Fruit fly (Drosophila melanogaster) whole organism, embryonic: ENCODE data around the gene mof.
A peak's percentile ranks its signal among the peaks of the same experiment; 100 is the strongest.

Source experiments
- Atf-2 ChIP-seq: fragments of 200-800 bp; sonication (Bioruptor generic); optimal IDR thresholded peaks from 2 replicates; lab custom pipeline; 2016; ENCODE audit warnings: missing biosample characterization, missing genetic modification characterization
- CG10565 ChIP-seq: fragments of 200-800 bp; sonication (Bioruptor generic); optimal IDR thresholded peaks from 3 replicates; lab custom pipeline; 2016; ENCODE audit warnings: missing biosample characterization, mild to moderate bottlenecking, missing genetic modification characterization
- CG13287 ChIP-seq: fragments of 200-800 bp; sonication (Bioruptor generic); IDR thresholded peaks from 2 replicates; pipeline ENCODE4 v1.3.6; 2022; ENCODE audit warnings: missing biosample characterization, missing genetic modification characterization; ENCODE audit not compliant: partially characterized antibody
- CG14667 ChIP-seq: fragments of 200-800 bp; sonication (Bioruptor generic); IDR thresholded peaks from 2 replicates; pipeline ENCODE4 v1.3.6; 2022; ENCODE audit warnings: missing biosample characterization, missing genetic modification characterization
- CG15011 ChIP-seq: fragments of 200-800 bp; sonication (Bioruptor generic); optimal IDR thresholded peaks from 3 replicates; lab custom pipeline; 2018; ENCODE audit warnings: missing biosample characterization, mild to moderate bottlenecking, missing genetic modification characterization
- CG15601 ChIP-seq: fragments of 200-800 bp; sonication (Bioruptor generic); optimal IDR thresholded peaks from 3 replicates; lab custom pipeline; 2019; ENCODE audit warnings: missing biosample characterization, mild to moderate bottlenecking, missing genetic modification characterization, moderate library complexity
- CG17186 ChIP-seq: fragments of 200-800 bp; sonication (Bioruptor generic); optimal IDR thresholded peaks from 3 replicates; lab custom pipeline; 2017; ENCODE audit warnings: missing biosample characterization, missing genetic modification reagents, missing genetic modification characterization
- CG18619 ChIP-seq: fragments of 200-800 bp; sonication (Bioruptor generic); optimal IDR thresholded peaks from 3 replicates; lab custom pipeline; 2017; ENCODE audit warnings: missing biosample characterization, mild to moderate bottlenecking, missing genetic modification characterization
- CG18764 ChIP-seq: fragments of 200-800 bp; sonication (Bioruptor generic); optimal IDR thresholded peaks from 3 replicates; lab custom pipeline; 2016; ENCODE audit warnings: missing biosample characterization, missing genetic modification characterization
- CG31388 ChIP-seq: fragments of 200-800 bp; sonication (Bioruptor generic); optimal IDR thresholded peaks from 2 replicates; lab custom pipeline; 2016; ENCODE audit warnings: missing biosample characterization, missing genetic modification characterization
- CG3838 ChIP-seq: fragments of 200-800 bp; sonication (Bioruptor generic); optimal IDR thresholded peaks from 3 replicates; lab custom pipeline; 2016; ENCODE audit warnings: missing biosample characterization, missing genetic modification characterization
- CG6272 ChIP-seq: fragments of 200-800 bp; sonication (Bioruptor generic); IDR thresholded peaks from 2 replicates; pipeline ENCODE4 v1.3.6; 2022; ENCODE audit warnings: missing biosample characterization, missing genetic modification characterization
- CG7556 ChIP-seq: fragments of 200-800 bp; sonication (Bioruptor generic); optimal IDR thresholded peaks from 2 replicates; lab custom pipeline; 2017; ENCODE audit warnings: missing biosample characterization, mild to moderate bottlenecking, missing genetic modification characterization
- CG7963 ChIP-seq: fragments of 200-800 bp; sonication (Bioruptor generic); IDR thresholded peaks from 3 replicates; pipeline ENCODE4 v1.3.6; 2022; ENCODE audit warnings: missing biosample characterization, missing genetic modification characterization; ENCODE audit not compliant: partially characterized antibody
- CG8924 ChIP-seq: fragments of 200-800 bp; optimal IDR thresholded peaks from 3 replicates; lab custom pipeline; 2019; ENCODE audit warnings: missing biosample characterization, mild to moderate bottlenecking, missing genetic modification characterization, moderate library complexity
- CG9215 ChIP-seq: fragments of 200-800 bp; sonication (Bioruptor generic); IDR thresholded peaks from 2 replicates; pipeline ENCODE4 v1.3.6; 2022; ENCODE audit warnings: missing biosample characterization, missing genetic modification characterization
- D19B ChIP-seq: fragments of 200-800 bp; sonication (Bioruptor generic); optimal IDR thresholded peaks from 2 replicates; lab custom pipeline; 2017; ENCODE audit warnings: missing biosample characterization, mild to moderate bottlenecking, missing genetic modification characterization
- Doc2 ChIP-seq: fragments of 200-800 bp; sonication (Bioruptor generic); IDR thresholded peaks from 2 replicates; pipeline ENCODE4 v1.3.6; 2022; ENCODE audit warnings: missing biosample characterization, missing genetic modification characterization
- E2f1 ChIP-seq: fragments of 200-800 bp; sonication (Bioruptor generic); IDR thresholded peaks from 2 replicates; pipeline ENCODE4 v1.3.6; 2022; ENCODE audit warnings: missing biosample characterization, missing genetic modification characterization
- Hr39 ChIP-seq: fragments of >200 bp; optimal IDR thresholded peaks from 2 replicates; lab custom pipeline; 2017
- Lhr ChIP-seq: fragments of 200-800 bp; sonication (Bioruptor generic); optimal IDR thresholded peaks from 3 replicates; lab custom pipeline; 2017; ENCODE audit warnings: mild to moderate bottlenecking, missing biosample characterization, missing genetic modification reagents, missing genetic modification characterization
- Side ChIP-seq: fragments of 200-800 bp; sonication (Bioruptor generic); optimal IDR thresholded peaks from 2 replicates; lab custom pipeline; 2016; ENCODE audit warnings: missing biosample characterization, missing genetic modification characterization
- Xrp1 ChIP-seq: fragments of 200-800 bp; sonication (Bioruptor generic); IDR thresholded peaks from 2 replicates; pipeline ENCODE4 v1.3.6; 2022; ENCODE audit warnings: missing biosample characterization, missing genetic modification characterization
- abd-A ChIP-seq: fragments of 200-800 bp; sonication (Bioruptor generic); optimal IDR thresholded peaks from 3 replicates; lab custom pipeline; 2019; ENCODE audit warnings: missing biosample characterization, mild to moderate bottlenecking, missing genetic modification characterization, moderate library complexity
- amos ChIP-seq: fragments of 200-800 bp; sonication (Bioruptor generic); IDR thresholded peaks from 2 replicates; pipeline ENCODE4 v1.3.6; 2022; ENCODE audit warnings: missing biosample characterization, missing genetic modification characterization; ENCODE audit not compliant: partially characterized antibody
- caup ChIP-seq: fragments of 200-800 bp; sonication (Bioruptor generic); optimal IDR thresholded peaks from 3 replicates; lab custom pipeline; 2017; ENCODE audit warnings: missing biosample characterization, mild to moderate bottlenecking, missing genetic modification characterization, moderate library complexity; ENCODE audit not compliant: severe bottlenecking
- croc ChIP-seq: fragments of 200-800 bp; sonication (Bioruptor generic); conservative IDR thresholded peaks from 3 replicates; pipeline ENCODE4 v1.3.6; 2022; ENCODE audit warnings: missing biosample characterization, missing genetic modification characterization
- danr ChIP-seq: fragments of 200-800 bp; sonication (Bioruptor generic); IDR thresholded peaks from 2 replicates; pipeline ENCODE4 v1.3.6; 2022; ENCODE audit warnings: missing biosample characterization, missing genetic modification characterization
- dmrt11E ChIP-seq: fragments of 200-800 bp; sonication (Bioruptor generic); optimal IDR thresholded peaks from 3 replicates; lab custom pipeline; 2018; ENCODE audit warnings: missing biosample characterization, mild to moderate bottlenecking, missing genetic modification characterization, moderate library complexity
- gcm ChIP-seq: fragments of 200-800 bp; sonication (Bioruptor generic); optimal IDR thresholded peaks from 2 replicates; lab custom pipeline; 2019; ENCODE audit warnings: missing biosample characterization, mild to moderate bottlenecking, missing genetic modification characterization, moderate library complexity
- gsb ChIP-seq: fragments of 200-800 bp; sonication (Bioruptor generic); IDR thresholded peaks from 2 replicates; pipeline ENCODE4 v1.3.6; 2022; ENCODE audit warnings: missing biosample characterization, missing genetic modification characterization
- knrl ChIP-seq: fragments of 200-800 bp; sonication (Bioruptor generic); IDR thresholded peaks from 3 replicates; pipeline ENCODE4 v1.3.6; 2022; ENCODE audit warnings: missing biosample characterization, missing genetic modification characterization; ENCODE audit not compliant: partially characterized antibody
- lola ChIP-seq, 3 experiments: fragments of >200 bp in 2 of 3; fragments of 200-800 bp in 1 of 3; sonication (Bioruptor generic) in 1 of 3; optimal IDR thresholded peaks; 2 replicates each; lab custom pipeline; 2017 to 2019; ENCODE audit warnings: missing biosample characterization in 3 of 3, missing genetic modification characterization in 3 of 3, mild to moderate bottlenecking in 1 of 3, moderate library complexity in 1 of 3
- luna ChIP-seq: fragments of 200-800 bp; sonication (Bioruptor generic); optimal IDR thresholded peaks from 2 replicates; lab custom pipeline; 2016; ENCODE audit warnings: missing biosample characterization, missing genetic modification characterization
- maf-S ChIP-seq: fragments of 200-800 bp; sonication (Bioruptor generic); optimal IDR thresholded peaks from 2 replicates; lab custom pipeline; 2016; ENCODE audit warnings: missing biosample characterization, missing genetic modification characterization
- mirr ChIP-seq: fragments of 200-800 bp; sonication (Bioruptor generic); optimal IDR thresholded peaks from 3 replicates; lab custom pipeline; 2018; ENCODE audit warnings: missing biosample characterization, mild to moderate bottlenecking, missing genetic modification characterization
- pb ChIP-seq: fragments of 200-800 bp; sonication (Bioruptor generic); optimal IDR thresholded peaks from 3 replicates; lab custom pipeline; 2016; ENCODE audit warnings: missing biosample characterization, missing genetic modification characterization
- pum ChIP-seq: fragments of 200-800 bp; sonication (Bioruptor generic); optimal IDR thresholded peaks from 2 replicates; lab custom pipeline; 2016; ENCODE audit warnings: missing biosample characterization, missing genetic modification characterization
- sc ChIP-seq, 3 experiments: fragments of >200 bp in 2 of 3; fragments of 200-800 bp in 1 of 3; sonication (Bioruptor generic) in 1 of 3; optimal IDR thresholded peaks; 2 replicates in 2 of 3; 3 replicates in 1 of 3; lab custom pipeline; 2017; ENCODE audit warnings: mild to moderate bottlenecking in 1 of 3, missing biosample characterization in 1 of 3, missing genetic modification characterization in 1 of 3, missing genetic modification reagents in 1 of 3
- seq ChIP-seq: fragments of 200-800 bp; sonication (Bioruptor generic); IDR thresholded peaks from 2 replicates; pipeline ENCODE4 v1.3.6; 2022; ENCODE audit warnings: missing biosample characterization, missing genetic modification characterization
- sim ChIP-seq: fragments of 200-800 bp; sonication (Bioruptor generic); IDR thresholded peaks from 2 replicates; pipeline ENCODE4 v1.3.6; 2022; ENCODE audit warnings: missing biosample characterization, missing genetic modification characterization
- tap ChIP-seq: fragments of 200-800 bp; optimal IDR thresholded peaks from 3 replicates; lab custom pipeline; 2019; ENCODE audit warnings: missing biosample characterization, mild to moderate bottlenecking, missing genetic modification characterization, moderate library complexity
- tin ChIP-seq: fragments of 200-800 bp; sonication (Bioruptor generic); optimal IDR thresholded peaks from 3 replicates; lab custom pipeline; 2016; ENCODE audit warnings: missing biosample characterization, missing genetic modification characterization
- ttk ChIP-seq: fragments of 200-800 bp; sonication (Bioruptor generic); IDR thresholded peaks from 2 replicates; pipeline ENCODE4 v2.1.2; 2022; ENCODE audit warnings: missing biosample characterization, missing genetic modification characterization
- yki ChIP-seq: fragments of >200 bp; optimal IDR thresholded peaks from 3 replicates; lab custom pipeline; 2018
- z ChIP-seq: fragments of 200-800 bp; sonication (Bioruptor generic); IDR thresholded peaks from 3 replicates; pipeline ENCODE4 v1.3.6; 2022; ENCODE audit warnings: missing biosample characterization, missing genetic modification characterization
- zen2 ChIP-seq: fragments of 200-800 bp; sonication (Bioruptor generic); IDR thresholded peaks from 3 replicates; pipeline ENCODE4 v1.3.6; 2022; ENCODE audit warnings: missing biosample characterization, missing genetic modification characterization; ENCODE audit not compliant: partially characterized antibody
- zfh2 ChIP-seq: fragments of 200-800 bp; sonication (Bioruptor generic); optimal IDR thresholded peaks from 2 replicates; lab custom pipeline; 2016; ENCODE audit warnings: missing biosample characterization, missing genetic modification characterization

mof gene

dm6 chrX:5900146-5901093 is 23.8 kb upstream of the mof start, which contains the start of gene Act5C (continued):
- no peak for TF ChIP-seq sc (optimal IDR thresholded peaks at IDR 0.05; lab: Kevin White, UChicago)
- peak; percentile 84 for TF ChIP-seq sc (GFP tag; optimal IDR thresholded peaks at IDR 0.05; lab: Kevin White, UChicago)
- TF ChIP-seq maf-S (GFP tag; lab: Kevin White, UChicago): peak; percentile 91
- peak; percentile 93 for TF ChIP-seq gcm (GFP tag; lab: Kevin White, UChicago)
- TF ChIP-seq Lhr (GFP tag; lab: Kevin White, UChicago): peak; percentile 70
- no peak; the same call in 1 of the 2 replicates for TF ChIP-seq CG13287 (GFP tag; lab: Robert Waterston, UW)
- TF ChIP-seq amos (GFP tag; lab: Robert Waterston, UW): 0 out of 2 replicates have a peak, but pooled peaks have one; percentile 5
- TF ChIP-seq CG9215: peak; percentile 82
- TF ChIP-seq Hr39 (lab: Kevin White, UChicago): no peak
- TF ChIP-seq D19B (GFP tag; lab: Kevin White, UChicago): peak; percentile 76
- peak; percentile 90 for TF ChIP-seq CG18619 (GFP tag; lab: Kevin White, UChicago)
- TF ChIP-seq CG6272 (GFP tag; lab: Robert Waterston, UW): peak; percentile 88
- peak; percentile 41 for TF ChIP-seq abd-A (tag; lab: Kevin White, UChicago)
- peak; percentile 90 for TF ChIP-seq CG10565
- peak; percentile 90 for TF ChIP-seq sim
- TF ChIP-seq CG3838 (GFP tag; lab: Kevin White, UChicago): peak; percentile 85
- TF ChIP-seq dmrt11E: peak; percentile 96
- peak; percentile 86 for TF ChIP-seq gsb (GFP tag; lab: Robert Waterston, UW)
- TF ChIP-seq croc: peak; percentile 92
- peak; percentile 96 for TF ChIP-seq Xrp1 (GFP tag; lab: Robert Waterston, UW)
- TF ChIP-seq z (GFP tag; lab: Robert Waterston, UW): peak; percentile 50; the same call in 1 of the 3 replicates
- peak; percentile 73 for TF ChIP-seq CG17186 (GFP tag; lab: Kevin White, UChicago)
- TF ChIP-seq pum: peak; percentile 94
- TF ChIP-seq CG18764 (GFP tag; lab: Kevin White, UChicago): peak; percentile 87
- peak; percentile 95 for TF ChIP-seq tap (tag; lab: Kevin White, UChicago)
- TF ChIP-seq Side: peak; percentile 96
- peak; percentile 87 for TF ChIP-seq seq
- no peak for TF ChIP-seq CG7963 (GFP tag; lab: Robert Waterston, UW)
- TF ChIP-seq CG7556 (GFP tag; lab: Kevin White, UChicago): peak; percentile 92
- peak; percentile 89 for TF ChIP-seq CG14667 (GFP tag; lab: Robert Waterston, UW)
- TF ChIP-seq yki: no peak
- no peak for TF ChIP-seq Doc2 (GFP tag; lab: Robert Waterston, UW)
- TF ChIP-seq E2f1 (GFP tag; lab: Robert Waterston, UW): peak; percentile 92
- no peak for TF ChIP-seq zen2 (GFP tag; lab: Robert Waterston, UW)
- TF ChIP-seq luna: peak; percentile 81
- TF ChIP-seq CG31388 (GFP tag; lab: Kevin White, UChicago): peak; percentile 74
- no peak for TF ChIP-seq knrl (GFP tag; lab: Robert Waterston, UW)
- peak; percentile 86 for TF ChIP-seq CG15011 (GFP tag; lab: Kevin White, UChicago)
- peak; percentile 90 for TF ChIP-seq ttk (GFP tag; lab: Robert Waterston, UW)
- TF ChIP-seq Atf-2 (GFP tag; lab: Kevin White, UChicago): peak; percentile 92
- peak; percentile 91 for TF ChIP-seq zfh2
- peak; percentile 86 for TF ChIP-seq CG15601 (tag; lab: Kevin White, UChicago)
- peak; percentile 94 for TF ChIP-seq tin (GFP tag; lab: Kevin White, UChicago)
- peak; percentile 77 for TF ChIP-seq mirr
- peak; percentile 84 for TF ChIP-seq pb (GFP tag; lab: Kevin White, UChicago)
- TF ChIP-seq danr (GFP tag; lab: Robert Waterston, UW): peak; percentile 81
- TF ChIP-seq CG8924: peak; percentile 94
- TF ChIP-seq caup: peak; percentile 90
- TF ChIP-seq lola (GFP tag; optimal IDR thresholded peaks at IDR 0.05; lab: Kevin White, UChicago): peak in 1 of 3 experiments; percentile 93
